Fruit fly (Drosophila melanogaster) whole organism, embryonic: ENCODE data around the gene CG11843.

Experiments
- ATbp ChIP-seq: fragments of 200-800 bp; sonication (Bioruptor generic); optimal IDR thresholded peaks from 2 replicates; lab custom pipeline; 2017; ENCODE audit warnings: missing biosample characterization, mild to moderate bottlenecking, missing genetic modification characterization, missing genetic modification reagents
- Awh ChIP-seq: fragments of 200-800 bp; sonication (Bioruptor generic); IDR thresholded peaks from 2 replicates; pipeline ENCODE4, ENCODE4 v1.3.6; 2022; ENCODE audit warnings: missing biosample characterization, missing genetic modification characterization
- Bgb ChIP-seq: fragments of 200-800 bp; sonication (Bioruptor generic); IDR thresholded peaks from 2 replicates; pipeline ENCODE4 v1.3.6; 2022; ENCODE audit warnings: missing biosample characterization, missing genetic modification characterization; ENCODE audit not compliant: partially characterized antibody
- BtbVII ChIP-seq: fragments of 200-800 bp; sonication (Bioruptor generic); optimal IDR thresholded peaks from 3 replicates; lab custom pipeline; 2017; ENCODE audit warnings: missing biosample characterization, mild to moderate bottlenecking, missing genetic modification characterization
- CG10209 ChIP-seq: fragments of 200-800 bp; sonication (Bioruptor generic); optimal IDR thresholded peaks from 3 replicates; lab custom pipeline; 2017; ENCODE audit warnings: missing biosample characterization, mild to moderate bottlenecking, missing genetic modification characterization, missing genetic modification reagents
- CG12769 ChIP-seq: fragments of 200-800 bp; sonication (Bioruptor generic); optimal IDR thresholded peaks from 2 replicates; lab custom pipeline; 2019; ENCODE audit warnings: missing biosample characterization, mild to moderate bottlenecking, missing genetic modification characterization, moderate library complexity
- CG13296 ChIP-seq: fragments of 200-800 bp; sonication (Bioruptor generic); optimal IDR thresholded peaks from 3 replicates; lab custom pipeline; 2018; ENCODE audit warnings: missing biosample characterization, mild to moderate bottlenecking, missing genetic modification characterization
- CG2116 ChIP-seq: fragments of 200-800 bp; sonication (Bioruptor generic); optimal IDR thresholded peaks from 3 replicates; lab custom pipeline; 2018; ENCODE audit warnings: missing biosample characterization, mild to moderate bottlenecking, missing genetic modification characterization
- CG30431 ChIP-seq: fragments of 200-800 bp; sonication (Bioruptor generic); optimal IDR thresholded peaks from 2 replicates; lab custom pipeline; 2017; ENCODE audit warnings: missing biosample characterization, missing genetic modification characterization
- CG34224 ChIP-seq: fragments of 200-800 bp; sonication (Bioruptor generic); IDR thresholded peaks from 3 replicates; pipeline ENCODE4 v1.3.6; 2022; ENCODE audit warnings: missing biosample characterization, missing genetic modification characterization; ENCODE audit not compliant: partially characterized antibody
- CG3847 ChIP-seq: fragments of 200-800 bp; sonication (Bioruptor generic); IDR thresholded peaks from 2 replicates; pipeline ENCODE4 v1.3.6; 2022; ENCODE audit warnings: missing biosample characterization, missing genetic modification characterization
- CG4360 ChIP-seq: fragments of 200-800 bp; sonication (Bioruptor generic); IDR thresholded peaks from 2 replicates; pipeline ENCODE4 v1.3.6; 2022; ENCODE audit warnings: missing biosample characterization, missing genetic modification characterization
- CG7556 ChIP-seq: fragments of 200-800 bp; sonication (Bioruptor generic); optimal IDR thresholded peaks from 2 replicates; lab custom pipeline; 2017; ENCODE audit warnings: missing biosample characterization, mild to moderate bottlenecking, missing genetic modification characterization
- CG7963 ChIP-seq: fragments of 200-800 bp; sonication (Bioruptor generic); IDR thresholded peaks from 3 replicates; pipeline ENCODE4 v1.3.6; 2022; ENCODE audit warnings: missing biosample characterization, missing genetic modification characterization; ENCODE audit not compliant: partially characterized antibody
- CG8359 ChIP-seq: fragments of 200-800 bp; sonication (Bioruptor generic); optimal IDR thresholded peaks from 2 replicates; lab custom pipeline; 2017; ENCODE audit warnings: missing biosample characterization, mild to moderate bottlenecking, missing genetic modification characterization, borderline replicate concordance
- CG8765 ChIP-seq: fragments of 200-800 bp; sonication (Bioruptor generic); IDR thresholded peaks from 2 replicates; pipeline ENCODE4 v1.3.6; 2022; ENCODE audit warnings: missing biosample characterization, missing genetic modification characterization
- CG9727 ChIP-seq: fragments of 200-800 bp; sonication (Bioruptor generic); optimal IDR thresholded peaks from 3 replicates; lab custom pipeline; 2017; ENCODE audit warnings: missing biosample characterization, mild to moderate bottlenecking, missing genetic modification characterization
- Dek ChIP-seq: fragments of 200-800 bp; sonication (Bioruptor generic); optimal IDR thresholded peaks from 3 replicates; lab custom pipeline; 2019; ENCODE audit warnings: missing biosample characterization, mild to moderate bottlenecking, missing genetic modification characterization, moderate library complexity
- Doc3 ChIP-seq: fragments of 200-800 bp; sonication (Bioruptor generic); IDR thresholded peaks from 3 replicates; pipeline ENCODE4 v1.3.6; 2022; ENCODE audit warnings: missing biosample characterization, missing genetic modification characterization; ENCODE audit not compliant: partially characterized antibody
- HLHmδ ChIP-seq: fragments of 200-800 bp; sonication (Bioruptor generic); optimal IDR thresholded peaks from 2 replicates; lab custom pipeline; 2018; ENCODE audit warnings: missing biosample characterization, mild to moderate bottlenecking, missing genetic modification characterization, moderate library complexity
- Med ChIP-seq: fragments of 200-800 bp; sonication (Bioruptor generic); peaks from one replicate; lab custom pipeline; 2016; ENCODE audit warnings: missing biosample characterization, missing genetic modification characterization, mild to moderate bottlenecking, inconsistent platforms, moderate library complexity
- Myb ChIP-seq: fragments of 200-800 bp; sonication (Bioruptor generic); optimal IDR thresholded peaks from 2 replicates; lab custom pipeline; 2016; ENCODE audit warnings: missing biosample characterization, missing genetic modification characterization
- Stat92E ChIP-seq, 3 experiments: fragments of >200 bp in 2 of 3; fragments of 200-800 bp in 1 of 3; sonication (Bioruptor generic) in 1 of 3; optimal IDR thresholded peaks; 2 replicates each; lab custom pipeline; 2017 to 2019; ENCODE audit warnings: missing biosample characterization in 3 of 3, missing genetic modification characterization in 3 of 3, mild to moderate bottlenecking in 1 of 3, moderate library complexity in 1 of 3
- TFAM ChIP-seq: fragments of 200-800 bp; sonication (Bioruptor generic); optimal IDR thresholded peaks from 2 replicates; lab custom pipeline; 2017; ENCODE audit warnings: missing biosample characterization, missing genetic modification characterization, inconsistent platforms
- Taf1 ChIP-seq: fragments of 200-800 bp; sonication (Bioruptor generic); IDR thresholded peaks from 2 replicates; pipeline ENCODE4 v1.3.6; 2022; ENCODE audit warnings: missing biosample characterization, missing genetic modification characterization
- Tbp ChIP-seq: fragments of >200 bp; optimal IDR thresholded peaks from 2 replicates; lab custom pipeline; 2018; ENCODE audit warnings: missing biosample characterization, missing genetic modification characterization
- Trl ChIP-seq, 3 experiments: fragments of >200 bp in 2 of 3; fragments of 200-800 bp in 1 of 3; sonication (Bioruptor generic) in 1 of 3; optimal IDR thresholded peaks; 2 replicates in 1 of 3; 3 replicates in 2 of 3; lab custom pipeline; 2016 to 2017; ENCODE audit warnings: missing biosample characterization in 1 of 3, missing genetic modification characterization in 1 of 3
- bcd ChIP-seq: fragments of 200-800 bp; sonication (Bioruptor generic); optimal IDR thresholded peaks from 2 replicates; lab custom pipeline; 2017; ENCODE audit warnings: missing biosample characterization, mild to moderate bottlenecking, missing genetic modification characterization
- caup ChIP-seq: fragments of 200-800 bp; sonication (Bioruptor generic); optimal IDR thresholded peaks from 3 replicates; lab custom pipeline; 2017; ENCODE audit warnings: missing biosample characterization, mild to moderate bottlenecking, missing genetic modification characterization, moderate library complexity; ENCODE audit not compliant: severe bottlenecking
- chinmo ChIP-seq: fragments of 200-800 bp; sonication (Bioruptor generic); IDR thresholded peaks from 4 replicates; pipeline ENCODE4 v1.3.6; 2022; ENCODE audit warnings: missing biosample characterization, missing genetic modification characterization; ENCODE audit not compliant: partially characterized antibody
- crc ChIP-seq: fragments of 200-800 bp; sonication (Bioruptor generic); optimal IDR thresholded peaks from 2 replicates; lab custom pipeline; 2016; ENCODE audit warnings: missing biosample characterization, missing genetic modification characterization
- danr ChIP-seq: fragments of 200-800 bp; sonication (Bioruptor generic); IDR thresholded peaks from 2 replicates; pipeline ENCODE4 v1.3.6; 2022; ENCODE audit warnings: missing biosample characterization, missing genetic modification characterization
- dati ChIP-seq: fragments of 200-800 bp; sonication (Bioruptor generic); IDR thresholded peaks from 2 replicates; pipeline ENCODE4 v1.3.6; 2022; ENCODE audit warnings: missing biosample characterization, missing genetic modification characterization
- fd102C ChIP-seq: fragments of 200-800 bp; sonication (Bioruptor generic); optimal IDR thresholded peaks from 2 replicates; lab custom pipeline; 2018; ENCODE audit warnings: missing biosample characterization, mild to moderate bottlenecking, missing genetic modification characterization, moderate library complexity
- fd64A ChIP-seq: fragments of 200-800 bp; sonication (Bioruptor generic); optimal IDR thresholded peaks from 3 replicates; lab custom pipeline; 2018; ENCODE audit warnings: missing biosample characterization, mild to moderate bottlenecking, missing genetic modification characterization
- gfzf ChIP-seq: fragments of 200-800 bp; sonication (Bioruptor generic); optimal IDR thresholded peaks from 2 replicates; lab custom pipeline; 2016; ENCODE audit warnings: missing biosample characterization, mild to moderate bottlenecking, missing genetic modification characterization, moderate library complexity
- her ChIP-seq: fragments of 200-800 bp; sonication (Bioruptor generic); optimal IDR thresholded peaks from 2 replicates; lab custom pipeline; 2016; ENCODE audit warnings: missing biosample characterization, missing genetic modification characterization
- ind ChIP-seq: fragments of 200-800 bp; sonication (Bioruptor generic); optimal IDR thresholded peaks from 3 replicates; lab custom pipeline; 2016; ENCODE audit warnings: missing biosample characterization, missing genetic modification characterization
- inv ChIP-seq: fragments of 200-800 bp; sonication (Bioruptor generic); IDR thresholded peaks from 2 replicates; pipeline ENCODE4 v1.3.6; 2022; ENCODE audit warnings: missing biosample characterization, missing genetic modification characterization; ENCODE audit not compliant: partially characterized antibody
- lbe ChIP-seq: fragments of 200-800 bp; sonication (Bioruptor generic); optimal IDR thresholded peaks from 2 replicates; lab custom pipeline; 2016; ENCODE audit warnings: missing biosample characterization, mild to moderate bottlenecking, missing genetic modification characterization
- mam ChIP-seq: fragments of 200-800 bp; sonication (Bioruptor generic); optimal IDR thresholded peaks from 3 replicates; lab custom pipeline; 2016; ENCODE audit warnings: missing biosample characterization, missing genetic modification characterization
- onecut ChIP-seq: fragments of 200-800 bp; sonication (Bioruptor generic); IDR thresholded peaks from 2 replicates; pipeline ENCODE4 v1.3.6; 2022; ENCODE audit warnings: missing biosample characterization, missing genetic modification characterization
- pros ChIP-seq: fragments of 200-800 bp; sonication (Bioruptor generic); optimal IDR thresholded peaks from 3 replicates; lab custom pipeline; 2019; ENCODE audit warnings: missing biosample characterization, mild to moderate bottlenecking, missing genetic modification characterization, moderate library complexity
- pum ChIP-seq: fragments of 200-800 bp; sonication (Bioruptor generic); optimal IDR thresholded peaks from 2 replicates; lab custom pipeline; 2016; ENCODE audit warnings: missing biosample characterization, missing genetic modification characterization
- sens ChIP-seq: fragments of 200-800 bp; sonication (Bioruptor generic); peaks from one replicate; lab custom pipeline; 2016; ENCODE audit warnings: missing biosample characterization, missing genetic modification characterization
- sna ChIP-seq: fragments of 200-800 bp; sonication (Bioruptor generic); IDR thresholded peaks from 2 replicates; pipeline ENCODE4 v1.3.6; 2022; ENCODE audit warnings: missing biosample characterization, missing genetic modification characterization; ENCODE audit not compliant: partially characterized antibody
- sr ChIP-seq: fragments of 200-800 bp; sonication (Bioruptor generic); IDR thresholded peaks from 3 replicates; pipeline ENCODE4 v1.3.6; 2022; ENCODE audit warnings: missing biosample characterization, missing genetic modification characterization
- stc ChIP-seq: fragments of 200-800 bp; sonication (Bioruptor generic); IDR thresholded peaks from 2 replicates; pipeline ENCODE4 v1.3.6; 2022; ENCODE audit warnings: missing biosample characterization, missing genetic modification characterization

The CG11843 gene

DNA sequence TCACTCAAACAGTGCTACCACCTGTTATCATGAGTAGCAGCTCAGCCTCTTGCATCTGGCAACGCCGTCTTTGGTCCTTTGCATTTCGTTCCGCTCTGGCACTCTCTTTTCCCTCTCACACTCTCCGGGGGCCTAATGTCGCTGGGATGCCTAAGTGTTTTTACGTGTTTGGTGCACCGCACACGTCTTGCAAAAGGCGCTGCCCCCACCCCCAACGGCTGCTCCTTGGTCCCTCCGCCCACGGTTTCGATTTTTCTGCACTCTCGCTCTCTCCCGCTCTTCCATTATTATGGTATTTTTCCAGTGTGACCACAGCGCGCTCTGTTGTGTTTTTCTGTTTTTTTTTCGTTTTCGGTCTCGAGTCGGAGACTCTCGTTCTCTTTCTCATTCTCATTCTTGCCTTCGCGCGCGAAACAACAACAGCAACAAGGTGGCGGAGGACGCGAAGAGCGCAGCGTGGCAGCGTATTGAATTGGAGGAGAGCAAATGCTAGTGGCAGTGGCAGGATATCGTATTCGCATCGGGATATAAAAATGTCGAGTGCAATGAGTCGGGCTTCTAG is 33.9 kb downstream of the CG11843 start (continued):
- TF ChIP-seq sna = 0 out of 2 replicates have a peak, but pooled peaks have one; percentile 10
- peak; percentile 63 for TF ChIP-seq pros (GFP tag; lab: Kevin White, UChicago)
- TF ChIP-seq pum (GFP tag; lab: Kevin White, UChicago) = no peak
- peak; percentile 69 for TF ChIP-seq sens (GFP tag; lab: Kevin White, UChicago)
- TF ChIP-seq caup (GFP tag; lab: Kevin White, UChicago) = no peak
- no peak for TF ChIP-seq bcd
- no peak for TF ChIP-seq Stat92E (GFP tag; optimal IDR thresholded peaks at IDR 0.05; lab: Kevin White, UChicago)
- no peak for TF ChIP-seq CG9727
- TF ChIP-seq fd102C = no peak
- no peak for TF ChIP-seq CG30431 (GFP tag; lab: Kevin White, UChicago)
- TF ChIP-seq fd64A (GFP tag; lab: Kevin White, UChicago) = no peak
- TF ChIP-seq CG7963 (GFP tag; lab: Robert Waterston, UW) = peak; percentile 45; the same call in 1 of the 3 replicates
- peak; percentile 49 to 86 for TF ChIP-seq Trl (optimal IDR thresholded peaks at IDR 0.05; lab: Kevin White, UChicago)
- peak; percentile 10 for TF ChIP-seq Trl (GFP tag; optimal IDR thresholded peaks at IDR 0.05; lab: Kevin White, UChicago)
- TF ChIP-seq danr (GFP tag; lab: Robert Waterston, UW) = no peak
- TF ChIP-seq Tbp = no peak
- TF ChIP-seq dati (GFP tag; lab: Robert Waterston, UW) = no peak
- no peak for TF ChIP-seq CG7556 (GFP tag; lab: Kevin White, UChicago)
- TF ChIP-seq gfzf = peak; percentile 58
- TF ChIP-seq CG12769 (tag; lab: Kevin White, UChicago) = no peak
- 0 out of 3 replicates have a peak, but pooled peaks have one; percentile 15 for TF ChIP-seq sr (GFP tag; lab: Robert Waterston, UW)
- no peak for TF ChIP-seq CG3847 (GFP tag; lab: Robert Waterston, UW)
- no peak for TF ChIP-seq CG8359 (GFP tag; lab: Kevin White, UChicago)
- TF ChIP-seq CG10209 (GFP tag; lab: Kevin White, UChicago) = no peak
- 0 out of 4 replicates have a peak, but pooled peaks have one; percentile 78 for TF ChIP-seq chinmo (GFP tag; lab: Robert Waterston, UW)
- peak; percentile 39; the same call in 1 of the 3 replicates for TF ChIP-seq CG34224 (GFP tag; lab: Robert Waterston, UW)
- peak; percentile 57 for TF ChIP-seq Med (GFP tag; lab: Kevin White, UChicago)
- no peak for TF ChIP-seq CG8765 (GFP tag; lab: Robert Waterston, UW)
- TF ChIP-seq Dek = no peak
- peak; percentile 71 for TF ChIP-seq onecut (GFP tag; lab: Robert Waterston, UW)
- TF ChIP-seq ind (GFP tag; lab: Kevin White, UChicago) = no peak
- no peak for TF ChIP-seq CG13296 (GFP tag; lab: Kevin White, UChicago)
- no peak for TF ChIP-seq crc
- TF ChIP-seq lbe (GFP tag; lab: Kevin White, UChicago) = peak; percentile 37
- no peak for TF ChIP-seq her (GFP tag; lab: Kevin White, UChicago)
- TF ChIP-seq inv = no peak
- no peak for TF ChIP-seq Taf1 (GFP tag; lab: Robert Waterston, UW)
- no peak for TF ChIP-seq Awh
- peak; percentile 70 for TF ChIP-seq CG4360 (GFP tag; lab: Robert Waterston, UW)
- TF ChIP-seq HLHmδ = peak; percentile 84
- TF ChIP-seq mam = no peak
- TF ChIP-seq BtbVII (GFP tag; lab: Kevin White, UChicago) = no peak
- TF ChIP-seq Myb (GFP tag; lab: Kevin White, UChicago) = no peak
- no peak for TF ChIP-seq ATbp (GFP tag; lab: Kevin White, UChicago)
- no peak for TF ChIP-seq TFAM (GFP tag; lab: Kevin White, UChicago)
- TF ChIP-seq CG2116 (GFP tag; lab: Kevin White, UChicago) = no peak
- TF ChIP-seq stc (GFP tag; lab: Robert Waterston, UW) = no peak
- TF ChIP-seq Bgb (GFP tag; lab: Robert Waterston, UW) = 0 out of 2 replicates have a peak, but pooled peaks have one; percentile 21
- TF ChIP-seq Doc3 = no peak
